Worm (Caenorhabditis elegans) whole organism, L4/young adult: ENCODE measurements around the gene Y71H2B.4.

Source experiments
- W03F9.2 ChIP-seq: fragments of 150-350 bp; optimal IDR thresholded peaks from 2 replicates; lab custom pipeline; 2014; ENCODE audit warnings: missing biosample characterization, missing genetic modification characterization
- dao-5 ChIP-seq: sonication (generic microtip); optimal IDR thresholded peaks from 2 replicates; lab custom pipeline; 2016; ENCODE audit warnings: missing genotype, missing genetic modification characterization, moderate library complexity, missing compliant biosample characterization
- him-1 ChIP-seq: sonication (generic microtip); optimal IDR thresholded peaks from 2 replicates; lab custom pipeline; 2016; ENCODE audit warnings: missing genotype, missing genetic modification reagents, missing genetic modification characterization, missing compliant biosample characterization

The Y71H2B.4 gene

ce11 chrIII:2616212-2616611, 2.6 kb upstream of the Y71H2B.4 start:
- TF ChIP-seq him-1 (tag; lab: Kevin White, UChicago) (no peak), W03F9.2 (no peak), dao-5 (no peak)

ce11 chrIII:2619559-2619958, 796 bp downstream of the Y71H2B.4 start, which contains the start of gene ppfr-4:
ppfr-4 (plus strand) TSS chrIII:2619936.
- TF ChIP-seq him-1 (tag; lab: Kevin White, UChicago) (no peak), W03F9.2 (no peak), dao-5 (no peak)

- TF ChIP-seq him-1 (tag; lab: Kevin White, UChicago): no peak
- no peak for TF ChIP-seq W03F9.2
- TF ChIP-seq dao-5: no peak
Measured at ce11 chrIII:2622870-2623269, 4.1 kb downstream of the Y71H2B.4 start, which contains the start of gene Y71H2B.2. Y71H2B.2 (plus strand) TSS chrIII:2623170.

- TF ChIP-seq him-1 (tag; lab: Kevin White, UChicago) (no peak), W03F9.2 (no peak), dao-5 (no peak)
Measured at ce11 chrIII:2628690-2629089, 9.9 kb downstream of the Y71H2B.4 start, which contains the start of gene acbp-8. acbp-8 (plus strand) TSS chrIII:2629013.

- TF ChIP-seq W03F9.2: no peak
- no peak for TF ChIP-seq him-1 (tag; lab: Kevin White, UChicago)
- no peak for TF ChIP-seq dao-5
Measured at ce11 chrIII:2632819-2633398, 14.1 kb downstream of the Y71H2B.4 start.

- no peak for TF ChIP-seq dao-5
- TF ChIP-seq W03F9.2: no peak
- no peak for TF ChIP-seq him-1 (tag; lab: Kevin White, UChicago)
Measured at ce11 chrIII:2634577-2634976, 15.8 kb downstream of the Y71H2B.4 start.

ce11 chrIII:2636137-2636536, 17.4 kb downstream of the Y71H2B.4 start, which contains the start of gene zmp-2:
zmp-2 (plus strand) TSS chrIII:2636383.
- TF ChIP-seq dao-5 (no peak), W03F9.2 (no peak), him-1 (tag; lab: Kevin White, UChicago) (no peak)

ce11 chrIII:2641659-2642058, 22.9 kb downstream of the Y71H2B.4 start:
- no peak for TF ChIP-seq him-1 (tag; lab: Kevin White, UChicago)
- TF ChIP-seq dao-5: no peak
- no peak for TF ChIP-seq W03F9.2

- TF ChIP-seq dao-5 (no peak), him-1 (tag; lab: Kevin White, UChicago) (no peak), W03F9.2 (no peak)
Measured at ce11 chrIII:2647194-2647925, 28.6 kb downstream of the Y71H2B.4 start.

- no peak for TF ChIP-seq dao-5
- TF ChIP-seq him-1 (tag; lab: Kevin White, UChicago): no peak
- TF ChIP-seq W03F9.2: no peak
Measured at ce11 chrIII:2651519-2651918, 32.8 kb downstream of the Y71H2B.4 start.

ce11 chrIII:2652704-2653566, 34.2 kb downstream of the Y71H2B.4 start:
- TF ChIP-seq W03F9.2: no peak
- no peak for TF ChIP-seq dao-5
- TF ChIP-seq him-1 (tag; lab: Kevin White, UChicago): no peak

ce11 chrIII:2656168-2656567, 37.4 kb downstream of the Y71H2B.4 start:
- TF ChIP-seq W03F9.2 (no peak), dao-5 (no peak), him-1 (tag; lab: Kevin White, UChicago) (no peak)

- TF ChIP-seq W03F9.2: no peak
- TF ChIP-seq him-1 (tag; lab: Kevin White, UChicago): no peak
- TF ChIP-seq dao-5: no peak
Measured at ce11 chrIII:2657783-2658182, 39.0 kb downstream of the Y71H2B.4 start, which contains the start of gene let-805. let-805 (plus strand) TSS chrIII:2658083.
